Fruit fly (Drosophila melanogaster) whole organism, embryonic: ENCODE data around the gene cwo.
A peak's percentile ranks its signal among the peaks of the same experiment; 100 is the strongest.

Experiments used
- Adf1 ChIP-seq: fragments of 200-800 bp; sonication (Bioruptor generic); IDR thresholded peaks from 2 replicates; pipeline ENCODE4 v1.3.6; 2022; ENCODE audit warnings: missing biosample characterization, missing genetic modification characterization
- Asciz ChIP-seq: fragments of 200-800 bp; sonication (Bioruptor generic); optimal IDR thresholded peaks from 2 replicates; lab custom pipeline; 2017; ENCODE audit warnings: missing biosample characterization, mild to moderate bottlenecking, missing genetic modification characterization, missing genetic modification reagents
- CG10431 ChIP-seq: fragments of 200-800 bp; sonication (Bioruptor generic); optimal IDR thresholded peaks from 3 replicates; lab custom pipeline; 2018; ENCODE audit warnings: missing biosample characterization, mild to moderate bottlenecking, missing genetic modification characterization
- CG11504 ChIP-seq: fragments of 200-800 bp; sonication (Bioruptor generic); optimal IDR thresholded peaks from 3 replicates; lab custom pipeline; 2019; ENCODE audit warnings: missing biosample characterization, mild to moderate bottlenecking, missing genetic modification characterization, moderate library complexity
- CG12769 ChIP-seq: fragments of 200-800 bp; sonication (Bioruptor generic); optimal IDR thresholded peaks from 2 replicates; lab custom pipeline; 2019; ENCODE audit warnings: missing biosample characterization, mild to moderate bottlenecking, missing genetic modification characterization, moderate library complexity
- CG14014 ChIP-seq: fragments of 200-800 bp; sonication (Bioruptor generic); IDR thresholded peaks from 2 replicates; pipeline ENCODE4 v1.3.6; 2022; ENCODE audit warnings: missing biosample characterization, missing genetic modification characterization
- CG15073 ChIP-seq: fragments of 200-800 bp; sonication (Bioruptor generic); optimal IDR thresholded peaks from 2 replicates; lab custom pipeline; 2016; ENCODE audit warnings: missing biosample characterization, missing genetic modification characterization
- CG16779 ChIP-seq: fragments of 200-800 bp; sonication (Bioruptor generic); IDR thresholded peaks from 2 replicates; pipeline ENCODE4 v1.3.6; 2022; ENCODE audit warnings: missing biosample characterization, missing genetic modification characterization
- CG17359 ChIP-seq: fragments of 200-800 bp; sonication (Bioruptor generic); optimal IDR thresholded peaks from 3 replicates; lab custom pipeline; 2018; ENCODE audit warnings: missing biosample characterization, mild to moderate bottlenecking, missing genetic modification characterization, moderate library complexity
- CG1832 ChIP-seq: fragments of 200-800 bp; sonication (Bioruptor generic); optimal IDR thresholded peaks from 2 replicates; lab custom pipeline; 2017; ENCODE audit warnings: missing biosample characterization, mild to moderate bottlenecking, missing genetic modification characterization, inconsistent platforms
- CG18599 ChIP-seq: fragments of 200-800 bp; sonication (Bioruptor generic); optimal IDR thresholded peaks from 3 replicates; lab custom pipeline; 2017; ENCODE audit warnings: missing biosample characterization, missing genetic modification characterization, mild to moderate bottlenecking, moderate library complexity, missing genetic modification reagents
- CG2199 ChIP-seq: fragments of 200-800 bp; sonication (Bioruptor generic); IDR thresholded peaks from 3 replicates; pipeline ENCODE4 v1.3.6; 2022; ENCODE audit warnings: missing biosample characterization, missing genetic modification characterization
- CG2712 ChIP-seq: fragments of 200-800 bp; optimal IDR thresholded peaks from 3 replicates; lab custom pipeline; 2019; ENCODE audit warnings: missing biosample characterization, mild to moderate bottlenecking, missing genetic modification characterization, moderate library complexity
- CG4360 ChIP-seq: fragments of 200-800 bp; sonication (Bioruptor generic); IDR thresholded peaks from 2 replicates; pipeline ENCODE4 v1.3.6; 2022; ENCODE audit warnings: missing biosample characterization, missing genetic modification characterization
- CG8478 ChIP-seq: fragments of >200 bp; optimal IDR thresholded peaks from 2 replicates; lab custom pipeline; 2018
- Deaf1 ChIP-seq: fragments of 200-800 bp; optimal IDR thresholded peaks from 3 replicates; lab custom pipeline; 2019; ENCODE audit warnings: missing biosample characterization, mild to moderate bottlenecking, missing genetic modification characterization, moderate library complexity
- Dp ChIP-seq: fragments of 200-800 bp; sonication (Bioruptor generic); optimal IDR thresholded peaks from 2 replicates; lab custom pipeline; 2018; ENCODE audit warnings: missing biosample characterization, mild to moderate bottlenecking, missing genetic modification characterization, moderate library complexity
- Ets65A ChIP-seq: fragments of 200-800 bp; sonication (Bioruptor generic); peaks from one replicate; lab custom pipeline; 2016; ENCODE audit warnings: missing biosample characterization, missing genetic modification characterization
- Med ChIP-seq: fragments of 200-800 bp; sonication (Bioruptor generic); peaks from one replicate; lab custom pipeline; 2016; ENCODE audit warnings: missing biosample characterization, missing genetic modification characterization, mild to moderate bottlenecking, inconsistent platforms, moderate library complexity
- Nf-YA ChIP-seq: fragments of 200-800 bp; sonication (Bioruptor generic); IDR thresholded peaks from 2 replicates; pipeline ENCODE4 v1.3.6; 2022; ENCODE audit warnings: missing biosample characterization, missing genetic modification characterization
- Nf-YB ChIP-seq: fragments of 200-800 bp; sonication (Bioruptor generic); optimal IDR thresholded peaks from 3 replicates; lab custom pipeline; 2019; ENCODE audit warnings: missing biosample characterization, mild to moderate bottlenecking, missing genetic modification characterization, moderate library complexity
- Nf-YC ChIP-seq: fragments of 200-800 bp; optimal IDR thresholded peaks from 3 replicates; lab custom pipeline; 2019; ENCODE audit warnings: missing biosample characterization, mild to moderate bottlenecking, missing genetic modification characterization, moderate library complexity
- Vsx1 ChIP-seq: fragments of 200-800 bp; sonication (Bioruptor generic); optimal IDR thresholded peaks from 2 replicates; lab custom pipeline; 2017; ENCODE audit warnings: missing biosample characterization, mild to moderate bottlenecking, missing genetic modification characterization, missing genetic modification reagents
- YL-1 ChIP-seq: fragments of 200-800 bp; sonication (Bioruptor generic); optimal IDR thresholded peaks from 3 replicates; lab custom pipeline; 2017; ENCODE audit warnings: missing biosample characterization, mild to moderate bottlenecking, missing genetic modification characterization
- aop ChIP-seq: fragments of 200-800 bp; sonication (Bioruptor generic); IDR thresholded peaks from 2 replicates; pipeline ENCODE4 v1.3.6; 2022; ENCODE audit warnings: missing biosample characterization, missing genetic modification characterization
- cg ChIP-seq: fragments of 200-800 bp; sonication (Bioruptor generic); optimal IDR thresholded peaks from 3 replicates; lab custom pipeline; 2019; ENCODE audit warnings: missing biosample characterization, mild to moderate bottlenecking, missing genetic modification characterization, moderate library complexity
- crol ChIP-seq: fragments of 200-800 bp; sonication (Bioruptor generic); IDR thresholded peaks from 2 replicates; pipeline ENCODE4 v1.3.6; 2022; ENCODE audit warnings: missing biosample characterization, missing genetic modification characterization
- dmrt99B ChIP-seq: fragments of 200-800 bp; sonication (Bioruptor generic); optimal IDR thresholded peaks from 2 replicates; lab custom pipeline; 2018; ENCODE audit warnings: missing biosample characterization, mild to moderate bottlenecking, missing genetic modification characterization, moderate library complexity
- ewg ChIP-seq: fragments of 200-800 bp; sonication (Bioruptor generic); optimal IDR thresholded peaks from 3 replicates; lab custom pipeline; 2017; ENCODE audit warnings: mild to moderate bottlenecking, missing biosample characterization, missing genetic modification reagents, missing genetic modification characterization
- gce ChIP-seq: fragments of 200-800 bp; sonication (Bioruptor generic); IDR thresholded peaks from 3 replicates; pipeline ENCODE4 v1.3.6; 2022; ENCODE audit warnings: missing biosample characterization, missing genetic modification characterization
- insv ChIP-seq, 2 experiments: fragments of 200-800 bp; sonication (Bioruptor generic); optimal IDR thresholded peaks; 3 replicates each; lab custom pipeline; 2016 to 2018; ENCODE audit warnings: missing biosample characterization in 2 of 2, missing genetic modification characterization in 2 of 2
- inv ChIP-seq: fragments of 200-800 bp; sonication (Bioruptor generic); IDR thresholded peaks from 2 replicates; pipeline ENCODE4 v1.3.6; 2022; ENCODE audit warnings: missing biosample characterization, missing genetic modification characterization; ENCODE audit not compliant: partially characterized antibody
- kni ChIP-seq: fragments of 200-800 bp; sonication (Bioruptor generic); optimal IDR thresholded peaks from 3 replicates; lab custom pipeline; 2017; ENCODE audit warnings: mild to moderate bottlenecking, missing biosample characterization, missing genetic modification reagents, missing genetic modification characterization
- lola ChIP-seq, 3 experiments: fragments of >200 bp in 2 of 3; fragments of 200-800 bp in 1 of 3; sonication (Bioruptor generic) in 1 of 3; optimal IDR thresholded peaks; 2 replicates each; lab custom pipeline; 2017 to 2019; ENCODE audit warnings: missing biosample characterization in 3 of 3, missing genetic modification characterization in 3 of 3, mild to moderate bottlenecking in 1 of 3, moderate library complexity in 1 of 3
- nom ChIP-seq: fragments of 200-800 bp; sonication (Bioruptor generic); optimal IDR thresholded peaks from 2 replicates; lab custom pipeline; 2017; ENCODE audit warnings: missing biosample characterization, missing genetic modification characterization, mild to moderate bottlenecking, moderate library complexity, missing genetic modification reagents
- odd ChIP-seq: fragments of 200-800 bp; sonication (Bioruptor generic); optimal IDR thresholded peaks from 2 replicates; lab custom pipeline; 2017; ENCODE audit warnings: missing biosample characterization, mild to moderate bottlenecking, missing genetic modification characterization
- onecut ChIP-seq: fragments of 200-800 bp; sonication (Bioruptor generic); IDR thresholded peaks from 2 replicates; pipeline ENCODE4 v1.3.6; 2022; ENCODE audit warnings: missing biosample characterization, missing genetic modification characterization
- pita ChIP-seq: fragments of 200-800 bp; sonication (Bioruptor generic); optimal IDR thresholded peaks from 2 replicates; lab custom pipeline; 2017; ENCODE audit warnings: missing biosample characterization, mild to moderate bottlenecking, missing genetic modification characterization
- prd ChIP-seq, 3 experiments: fragments of >200 bp in 2 of 3; fragments of 200-800 bp in 1 of 3; sonication (Bioruptor generic) in 1 of 3; optimal IDR thresholded peaks in 2 of 3; IDR thresholded peaks in 1 of 3; 2 replicates in 2 of 3; 3 replicates in 1 of 3; pipeline versions ENCODE4 v1.3.6 to Lab custom; 2017 to 2022; ENCODE audit warnings: missing biosample characterization in 1 of 3, missing genetic modification characterization in 1 of 3
- pros ChIP-seq: fragments of 200-800 bp; sonication (Bioruptor generic); optimal IDR thresholded peaks from 3 replicates; lab custom pipeline; 2019; ENCODE audit warnings: missing biosample characterization, mild to moderate bottlenecking, missing genetic modification characterization, moderate library complexity
- slbo ChIP-seq: fragments of 200-800 bp; sonication (Bioruptor generic); IDR thresholded peaks from 2 replicates; pipeline ENCODE4 v1.3.6; 2022; ENCODE audit warnings: missing biosample characterization, missing genetic modification characterization
- sqz ChIP-seq: fragments of 200-800 bp; sonication (Bioruptor generic); optimal IDR thresholded peaks from 3 replicates; lab custom pipeline; 2018; ENCODE audit warnings: missing biosample characterization, mild to moderate bottlenecking, missing genetic modification characterization
- tap ChIP-seq: fragments of 200-800 bp; optimal IDR thresholded peaks from 3 replicates; lab custom pipeline; 2019; ENCODE audit warnings: missing biosample characterization, mild to moderate bottlenecking, missing genetic modification characterization, moderate library complexity
- tgo ChIP-seq: fragments of 200-800 bp; sonication (Bioruptor generic); IDR thresholded peaks from 3 replicates; pipeline ENCODE4 v1.3.6; 2022; ENCODE audit warnings: missing biosample characterization, missing genetic modification characterization

Gene cwo

dm6 chr3R:10356563-10357363 is 31.3 kb upstream of the cwo start (continued):
- TF ChIP-seq inv (GFP tag; lab: Robert Waterston, UW) (no peak), CG18599 (GFP tag; lab: Kevin White, UChicago) (peak; percentile 90), slbo (GFP tag; lab: Robert Waterston, UW) (no peak)
- TF ChIP-seq, all 482 proteins: peak for 266

DNA sequence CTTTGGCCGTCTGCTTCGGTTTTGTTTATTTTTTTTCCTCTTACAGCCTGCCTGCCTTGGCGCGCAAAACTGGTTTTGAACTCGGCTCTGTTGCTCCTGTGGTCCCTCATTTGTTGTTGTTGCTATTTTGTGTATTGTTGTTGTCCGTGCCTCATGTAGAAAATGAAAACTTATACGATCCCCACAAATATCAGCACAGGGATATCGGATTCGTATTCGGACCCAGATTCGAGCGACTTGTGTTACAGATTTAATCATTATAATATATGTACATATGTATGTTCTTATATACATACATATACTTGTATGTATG is 30.7 kb upstream of the cwo start:
- peak; percentile 47 for TF ChIP-seq sqz
- TF ChIP-seq onecut = no peak
- TF ChIP-seq CG16779 (GFP tag; lab: Robert Waterston, UW) = no peak
- TF ChIP-seq tgo (GFP tag; lab: Robert Waterston, UW) = no peak
- TF ChIP-seq Dp (GFP tag; lab: Kevin White, UChicago) = peak; percentile 5
- TF ChIP-seq CG2712 (tag; lab: Kevin White, UChicago) = no peak
- TF ChIP-seq Vsx1 (GFP tag; lab: Kevin White, UChicago) = no peak
- no peak for TF ChIP-seq odd
- peak; percentile 15 for TF ChIP-seq nom (GFP tag; lab: Kevin White, UChicago)
- peak; percentile 99 for TF ChIP-seq CG4360 (GFP tag; lab: Robert Waterston, UW)
- peak; percentile 52 for TF ChIP-seq cg (GFP tag; lab: Kevin White, UChicago)
- TF ChIP-seq pita (GFP tag; lab: Kevin White, UChicago) = peak; percentile 47
- peak; percentile 90 for TF ChIP-seq CG11504 (tag; lab: Kevin White, UChicago)
- peak; percentile 94 for TF ChIP-seq CG10431
- TF ChIP-seq insv (GFP tag; optimal IDR thresholded peaks at IDR 0.05; lab: Kevin White, UChicago) = peak in 1 of 2 experiments; percentile 34
- 0 out of 3 replicates have a peak, but pooled peaks have one; percentile 81 for TF ChIP-seq CG2199
- TF ChIP-seq Asciz (GFP tag; lab: Kevin White, UChicago) = no peak
- peak; percentile 61 for TF ChIP-seq CG17359 (tag; lab: Kevin White, UChicago)
- TF ChIP-seq kni (GFP tag; lab: Kevin White, UChicago) = peak; percentile 43
- TF ChIP-seq, all 482 proteins: peak for 12

DNA sequence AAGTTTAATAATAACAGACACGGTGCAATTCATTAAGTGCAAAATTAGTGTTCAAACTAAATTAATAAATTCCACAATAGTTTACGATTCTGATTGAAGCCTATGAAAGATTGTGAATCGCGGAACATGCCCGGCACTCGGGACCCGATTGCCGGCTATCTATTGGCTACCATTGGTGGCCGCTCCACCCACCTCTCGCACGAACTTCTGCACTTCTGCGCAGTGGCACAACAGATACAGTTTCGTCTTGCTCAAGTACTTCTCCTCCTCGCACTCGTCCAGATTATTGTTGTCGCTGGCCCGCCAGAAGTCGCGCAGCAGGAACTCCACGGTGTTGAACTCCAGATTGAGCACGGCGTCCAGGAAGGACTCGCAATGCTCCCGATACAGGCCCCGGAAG is 23.8 kb upstream of the cwo start:
- TF ChIP-seq Nf-YC (tag; lab: Kevin White, UChicago) = peak; percentile 88
- 0 out of 2 replicates have a peak, but pooled peaks have one; percentile 8 for TF ChIP-seq CG14014 (GFP tag; lab: Robert Waterston, UW)
- no peak for TF ChIP-seq aop
- TF ChIP-seq Deaf1 (tag; lab: Kevin White, UChicago) = peak; percentile 84
- no peak for TF ChIP-seq pros
- TF ChIP-seq CG12769 (tag; lab: Kevin White, UChicago) = no peak
- peak; percentile 83 for TF ChIP-seq Nf-YB (GFP tag; lab: Kevin White, UChicago)
- peak; percentile 66 for TF ChIP-seq ewg

dm6 chr3R:10368251-10368650 is 19.8 kb upstream of the cwo start:
- TF ChIP-seq ewg = peak; percentile 49
- no peak for TF ChIP-seq prd (optimal IDR thresholded peaks at IDR 0.05; lab: Kevin White, UChicago)
- TF ChIP-seq prd (GFP tag; IDR thresholded peaks at IDR 0.05; lab: Robert Waterston, UW) = 0 out of 3 replicates have a peak, but pooled peaks have one; percentile 3
- TF ChIP-seq Nf-YB (GFP tag; lab: Kevin White, UChicago) = peak; percentile 98
- TF ChIP-seq lola (GFP tag; optimal IDR thresholded peaks at IDR 0.05; lab: Kevin White, UChicago) = no peak
- TF ChIP-seq CG8478 (lab: Kevin White, UChicago) = peak; percentile 90
- TF ChIP-seq dmrt99B (tag; lab: Kevin White, UChicago) = no peak
- TF ChIP-seq CG15073 (GFP tag; lab: Kevin White, UChicago) = peak; percentile 87
- TF ChIP-seq crol = peak; percentile 47
- peak; percentile 31 for TF ChIP-seq Med (GFP tag; lab: Kevin White, UChicago)
- peak; percentile 44; the same call in 1 of the 2 replicates for TF ChIP-seq Adf1 (GFP tag; lab: Robert Waterston, UW)
- TF ChIP-seq CG1832 (GFP tag; lab: Kevin White, UChicago) = peak; percentile 93
- TF ChIP-seq CG2199 = no peak
- TF ChIP-seq Nf-YA (GFP tag; lab: Robert Waterston, UW) = peak; percentile 82
- TF ChIP-seq Ets65A = peak; percentile 27
- TF ChIP-seq tap = no peak
- no peak for TF ChIP-seq gce (GFP tag; lab: Robert Waterston, UW)
- no peak for TF ChIP-seq YL-1
